Worm (Caenorhabditis elegans): Measurements from ENCODE around the gene fbxa-214.

DNA sequence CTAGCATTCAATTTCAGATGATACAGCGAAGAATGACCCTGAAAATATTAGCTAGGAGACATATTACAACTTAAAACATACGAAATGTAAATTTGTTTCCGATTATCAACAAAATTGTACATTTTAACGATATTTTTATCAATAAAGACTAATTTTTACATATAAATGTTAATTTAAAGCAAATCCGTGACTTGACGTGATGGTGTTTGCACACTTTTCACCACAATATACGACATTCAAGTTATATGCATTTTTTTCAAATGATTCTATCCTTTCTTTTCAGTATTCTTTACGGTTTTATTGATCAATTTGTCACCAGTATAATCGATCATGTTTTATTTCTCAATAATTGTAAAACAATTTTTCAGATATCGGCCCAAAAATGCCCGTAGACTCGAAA, 26.0 kb upstream of the fbxa-214 start, which contains the start of gene Y38A10A.7:
- TF ChIP-seq flt-1 (GFP tag; IDR thresholded peaks at IDR 0.05) (no peak), klf-2 (GFP tag; conservative IDR thresholded peaks at IDR 0.05) (no peak), tab-1 (GFP tag; IDR thresholded peaks at IDR 0.05) (no peak), cog-1 (tag; optimal IDR thresholded peaks at IDR 0.05) (no peak), ztf-23 (GFP tag; IDR thresholded peaks at IDR 0.05) (no peak), T22C8.4 (GFP tag; IDR thresholded peaks at IDR 0.05) (no peak), ref-1 (GFP tag; conservative IDR thresholded peaks at IDR 0.05) (no peak), med-1 (GFP tag; optimal IDR thresholded peaks at IDR 0.05; ENCODE audit: insufficient read depth) (no peak)
